Fruit fly (Drosophila melanogaster) whole organism, pupa: ENCODE measurements around the gene Usp2.

ENCODE experiments used
- CG10348 ChIP-seq: fragments of 200-800 bp; sonication (Bioruptor generic); IDR thresholded peaks from 2 replicates; pipeline ENCODE4 v1.3.6; 2022; ENCODE audit warnings: missing biosample characterization, missing genetic modification characterization
- CG12605 ChIP-seq: fragments of 200-800 bp; sonication (Bioruptor generic); IDR thresholded peaks from 2 replicates; pipeline ENCODE4 v1.3.6; 2022; ENCODE audit warnings: missing biosample characterization, missing genetic modification characterization
- CG13204 ChIP-seq: fragments of 200-800 bp; sonication (Bioruptor generic); optimal IDR thresholded peaks from 2 replicates; lab custom pipeline; 2018; ENCODE audit warnings: missing biosample characterization, mild to moderate bottlenecking, missing genetic modification characterization, moderate library complexity
- CG14655 ChIP-seq: fragments of 200-800 bp; sonication (Bioruptor generic); optimal IDR thresholded peaks from 3 replicates; lab custom pipeline; 2017; ENCODE audit warnings: mild to moderate bottlenecking, missing biosample characterization, missing genetic modification reagents, missing genetic modification characterization
- CG15710 ChIP-seq: fragments of 200-800 bp; sonication (Bioruptor generic); optimal IDR thresholded peaks from 2 replicates; lab custom pipeline; 2018; ENCODE audit warnings: missing biosample characterization, mild to moderate bottlenecking, missing genetic modification characterization, moderate library complexity
- CG17806 ChIP-seq: fragments of 200-800 bp; sonication (Bioruptor generic); optimal IDR thresholded peaks from 2 replicates; lab custom pipeline; 2018; ENCODE audit warnings: missing biosample characterization, mild to moderate bottlenecking, missing genetic modification characterization, moderate library complexity
- CG32121 ChIP-seq: fragments of 200-800 bp; sonication (Bioruptor generic); IDR thresholded peaks from 2 replicates; pipeline ENCODE4 v1.3.6; 2022; ENCODE audit warnings: missing biosample characterization, missing genetic modification characterization
- CG34367 ChIP-seq: fragments of 200-800 bp; sonication (Bioruptor generic); optimal IDR thresholded peaks from 2 replicates; lab custom pipeline; 2018; ENCODE audit warnings: missing biosample characterization, mild to moderate bottlenecking, missing genetic modification characterization
- CG4496 ChIP-seq: fragments of 200-800 bp; sonication (Bioruptor generic); IDR thresholded peaks from 3 replicates; pipeline ENCODE4 v1.3.6; 2022; ENCODE audit warnings: missing biosample characterization, missing genetic modification characterization
- CG8159 ChIP-seq: fragments of 200-800 bp; sonication (Bioruptor generic); optimal IDR thresholded peaks from 3 replicates; lab custom pipeline; 2018; ENCODE audit warnings: missing biosample characterization, mild to moderate bottlenecking, missing genetic modification characterization, moderate library complexity
- CG8301 ChIP-seq: fragments of 200-800 bp; sonication (Bioruptor generic); optimal IDR thresholded peaks from 2 replicates; lab custom pipeline; 2018; ENCODE audit warnings: missing biosample characterization, mild to moderate bottlenecking, missing genetic modification characterization
- CG9948 ChIP-seq: fragments of 200-800 bp; sonication (Bioruptor generic); optimal IDR thresholded peaks from 2 replicates; lab custom pipeline; 2018; ENCODE audit warnings: missing biosample characterization, mild to moderate bottlenecking, missing genetic modification characterization, moderate library complexity
- D1 ChIP-seq: fragments of 200-800 bp; sonication (Bioruptor generic); optimal IDR thresholded peaks from 2 replicates; lab custom pipeline; 2018; ENCODE audit warnings: missing biosample characterization, mild to moderate bottlenecking, missing genetic modification characterization, moderate library complexity
- EcR ChIP-seq: fragments of 200-800 bp; sonication (Bioruptor generic); optimal IDR thresholded peaks from 3 replicates; lab custom pipeline; 2019; ENCODE audit warnings: missing biosample characterization, missing genetic modification characterization, mild to moderate bottlenecking, moderate library complexity, missing genetic modification reagents
- Ets98B ChIP-seq: fragments of 200-800 bp; sonication (Bioruptor generic); IDR thresholded peaks from 2 replicates; pipeline ENCODE4 v1.3.6; 2022; ENCODE audit warnings: missing biosample characterization, missing genetic modification characterization
- Pif1A ChIP-seq: fragments of 200-800 bp; sonication (Bioruptor generic); optimal IDR thresholded peaks from 3 replicates; lab custom pipeline; 2016; ENCODE audit warnings: missing biosample characterization, missing genetic modification characterization
- Pif1B ChIP-seq: fragments of 200-800 bp; sonication (Bioruptor generic); optimal IDR thresholded peaks from 3 replicates; lab custom pipeline; 2016; ENCODE audit warnings: missing biosample characterization, missing genetic modification characterization
- Snoo ChIP-seq: fragments of 200-800 bp; sonication (Bioruptor generic); optimal IDR thresholded peaks from 3 replicates; lab custom pipeline; 2017; ENCODE audit warnings: missing biosample characterization, mild to moderate bottlenecking, missing genetic modification characterization, inconsistent platforms
- fd96Ca ChIP-seq: fragments of 200-800 bp; sonication (Bioruptor generic); IDR thresholded peaks from 3 replicates; pipeline ENCODE4 v1.3.6; 2022; ENCODE audit warnings: missing biosample characterization, missing genetic modification characterization
- gl ChIP-seq: fragments of 200-800 bp; sonication (Bioruptor generic); optimal IDR thresholded peaks from 2 replicates; lab custom pipeline; 2018; ENCODE audit warnings: missing biosample characterization, mild to moderate bottlenecking, missing genetic modification characterization
- rn ChIP-seq: fragments of 200-800 bp; sonication (Bioruptor generic); IDR thresholded peaks from 2 replicates; pipeline ENCODE4 v1.3.6; 2022; ENCODE audit warnings: missing biosample characterization, missing genetic modification characterization

The Usp2 gene

DNA sequence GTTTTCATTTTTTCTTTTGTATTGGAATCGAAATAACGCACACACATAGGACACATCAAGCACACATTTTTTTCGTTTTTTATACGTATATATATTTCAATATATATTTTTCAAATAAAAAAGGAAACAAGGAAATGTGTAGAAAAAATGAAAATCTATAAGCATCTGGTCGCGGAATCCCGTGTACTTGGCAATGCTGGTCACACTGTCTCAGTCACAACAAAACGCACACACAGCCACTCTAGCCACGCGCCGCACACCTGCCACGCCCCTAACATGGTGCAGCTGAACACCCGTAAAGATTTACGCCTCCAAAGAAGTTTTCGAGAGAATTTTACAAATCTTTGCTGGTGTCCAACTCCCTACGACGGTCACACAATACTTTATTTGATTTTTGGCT lies 44.0 kb downstream of the Usp2 start:
- TF ChIP-seq CG34367 (tag; lab: Kevin White, UChicago), result no peak
- no peak for TF ChIP-seq CG32121 (GFP tag; lab: Robert Waterston, UW)
- no peak for TF ChIP-seq Pif1B (GFP tag; lab: Kevin White, UChicago)
- no peak for TF ChIP-seq gl (tag; lab: Kevin White, UChicago)
- no peak for TF ChIP-seq CG12605 (GFP tag; lab: Robert Waterston, UW)
- TF ChIP-seq rn (GFP tag; lab: Robert Waterston, UW), result no peak
- no peak for TF ChIP-seq CG17806 (tag; lab: Kevin White, UChicago)
- TF ChIP-seq Pif1A (GFP tag; lab: Kevin White, UChicago), result no peak
- TF ChIP-seq EcR, result no peak
- TF ChIP-seq D1, result no peak
- TF ChIP-seq Snoo (tag; lab: Kevin White, UChicago), result no peak

DNA sequence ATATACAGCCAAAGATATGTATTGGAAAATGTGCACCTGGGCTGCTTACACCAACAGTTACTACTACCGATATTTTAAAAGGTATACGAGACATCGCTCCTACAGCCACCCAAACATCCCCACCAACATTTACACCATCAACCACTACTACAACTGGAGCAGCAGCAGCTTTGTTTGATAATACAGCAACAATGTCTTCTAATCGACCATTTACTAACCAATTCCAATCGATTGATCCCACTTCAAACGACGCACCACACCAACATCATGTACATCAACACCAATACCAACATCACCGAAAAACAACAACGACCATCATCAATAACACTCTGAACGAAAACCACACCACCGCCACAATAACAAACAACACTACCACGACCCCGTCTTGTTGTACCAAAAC lies 46.6 kb downstream of the Usp2 start:
- no peak for TF ChIP-seq D1
- no peak for TF ChIP-seq rn (GFP tag; lab: Robert Waterston, UW)
- TF ChIP-seq CG13204, result no peak
- no peak for TF ChIP-seq Snoo (tag; lab: Kevin White, UChicago)
- no peak for TF ChIP-seq CG14655 (GFP tag; lab: Kevin White, UChicago)
- no peak for TF ChIP-seq gl (tag; lab: Kevin White, UChicago)

DNA sequence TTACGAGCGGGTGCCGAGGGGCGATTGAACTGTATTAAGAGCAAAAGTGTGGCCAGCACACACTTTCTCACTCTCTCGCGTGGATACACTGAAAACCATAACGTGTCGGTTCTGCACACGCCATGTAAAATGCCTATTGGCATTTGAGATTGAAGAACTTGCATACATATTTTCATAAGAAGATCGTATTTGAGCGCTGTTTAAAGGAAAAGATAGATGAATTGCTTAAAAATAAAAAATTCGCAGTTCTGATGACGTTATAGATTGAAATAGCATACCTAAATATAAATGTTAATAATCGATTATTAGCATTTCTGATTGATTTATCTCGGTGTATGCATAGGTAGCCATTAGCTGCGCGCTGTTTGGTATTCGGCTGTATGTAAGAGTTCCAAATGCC lies 53.5 kb downstream of the Usp2 start:
- peak; percentile 53 for TF ChIP-seq CG14655 (GFP tag; lab: Kevin White, UChicago)
- peak; percentile 18 for TF ChIP-seq Pif1A (GFP tag; lab: Kevin White, UChicago)
- 0 out of 2 replicates have a peak, but pooled peaks have one; percentile 37 for TF ChIP-seq CG10348 (GFP tag; lab: Robert Waterston, UW)
- peak; percentile 3 for TF ChIP-seq Pif1B (GFP tag; lab: Kevin White, UChicago)
- TF ChIP-seq CG9948 (tag; lab: Kevin White, UChicago), result no peak
- no peak for TF ChIP-seq rn (GFP tag; lab: Robert Waterston, UW)
- 0 out of 3 replicates have a peak, but pooled peaks have one; percentile 51 for TF ChIP-seq CG4496

DNA sequence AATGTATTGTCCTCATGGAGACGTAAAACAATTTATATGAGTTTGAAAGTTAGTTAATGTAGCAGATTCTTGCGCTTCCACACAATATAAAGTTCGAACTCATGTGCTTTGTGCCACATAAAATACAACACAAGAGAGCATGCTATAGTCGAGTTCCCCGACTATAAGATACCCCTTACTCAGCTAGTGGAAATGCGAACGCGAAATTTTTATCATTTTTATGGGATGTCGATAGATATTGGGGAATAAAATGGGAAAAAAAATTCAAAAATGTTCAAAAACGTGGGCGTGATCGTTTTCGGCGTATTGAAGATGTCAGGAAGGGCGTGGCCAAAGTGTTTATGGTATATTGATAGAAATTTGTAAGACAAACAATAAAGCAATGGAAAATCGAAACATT lies 55.2 kb downstream of the Usp2 start:
- TF ChIP-seq CG14655 (GFP tag; lab: Kevin White, UChicago) (no peak), Pif1A (GFP tag; lab: Kevin White, UChicago) (no peak), CG13204 (no peak), D1 (no peak), gl (tag; lab: Kevin White, UChicago) (no peak), rn (GFP tag; lab: Robert Waterston, UW) (no peak), Ets98B (GFP tag; lab: Robert Waterston, UW) (no peak), fd96Ca (no peak), CG34367 (tag; lab: Kevin White, UChicago) (no peak), CG4496 (no peak), CG15710 (tag; lab: Kevin White, UChicago) (no peak), CG9948 (tag; lab: Kevin White, UChicago) (no peak), CG10348 (GFP tag; lab: Robert Waterston, UW) (no peak), Pif1B (GFP tag; lab: Kevin White, UChicago) (no peak), Snoo (tag; lab: Kevin White, UChicago) (no peak), CG12605 (GFP tag; lab: Robert Waterston, UW) (no peak), CG32121 (GFP tag; lab: Robert Waterston, UW) (no peak), CG8159 (no peak), EcR (no peak), CG17806 (tag; lab: Kevin White, UChicago) (no peak)

DNA sequence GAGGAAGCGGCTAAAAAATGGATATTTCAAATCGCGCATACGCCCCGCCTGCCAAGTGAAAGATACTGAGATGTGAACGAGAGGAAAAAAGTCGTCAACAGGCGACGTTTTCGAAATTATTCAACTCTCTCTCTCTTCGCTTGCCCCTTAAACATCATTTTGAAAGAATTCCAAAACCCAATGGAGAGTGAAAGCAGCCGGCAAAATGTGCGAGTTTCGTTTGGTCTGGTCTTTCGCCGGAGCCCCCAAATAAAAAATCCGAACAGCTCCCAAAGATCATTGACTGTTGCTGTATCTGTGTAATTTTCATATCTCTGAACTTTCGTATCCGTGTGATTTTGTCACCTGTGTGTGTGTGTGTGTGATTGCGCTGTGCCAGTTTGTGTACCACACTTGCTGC lies 56.5 kb downstream of the Usp2 start:
- TF ChIP-seq CG13204, result no peak
- no peak for TF ChIP-seq Pif1B (GFP tag; lab: Kevin White, UChicago)
- TF ChIP-seq CG10348 (GFP tag; lab: Robert Waterston, UW), result no peak
- no peak for TF ChIP-seq CG14655 (GFP tag; lab: Kevin White, UChicago)
- TF ChIP-seq CG9948 (tag; lab: Kevin White, UChicago), result no peak
- no peak for TF ChIP-seq D1
- no peak for TF ChIP-seq CG15710 (tag; lab: Kevin White, UChicago)
- TF ChIP-seq CG4496, result no peak
- no peak for TF ChIP-seq Pif1A (GFP tag; lab: Kevin White, UChicago)
- no peak for TF ChIP-seq CG34367 (tag; lab: Kevin White, UChicago)
- TF ChIP-seq Ets98B (GFP tag; lab: Robert Waterston, UW), result no peak
- TF ChIP-seq CG8301, result no peak
- no peak for TF ChIP-seq rn (GFP tag; lab: Robert Waterston, UW)
- no peak for TF ChIP-seq fd96Ca
- no peak for TF ChIP-seq EcR
- TF ChIP-seq CG32121 (GFP tag; lab: Robert Waterston, UW), result no peak
- TF ChIP-seq CG12605 (GFP tag; lab: Robert Waterston, UW), result no peak

DNA sequence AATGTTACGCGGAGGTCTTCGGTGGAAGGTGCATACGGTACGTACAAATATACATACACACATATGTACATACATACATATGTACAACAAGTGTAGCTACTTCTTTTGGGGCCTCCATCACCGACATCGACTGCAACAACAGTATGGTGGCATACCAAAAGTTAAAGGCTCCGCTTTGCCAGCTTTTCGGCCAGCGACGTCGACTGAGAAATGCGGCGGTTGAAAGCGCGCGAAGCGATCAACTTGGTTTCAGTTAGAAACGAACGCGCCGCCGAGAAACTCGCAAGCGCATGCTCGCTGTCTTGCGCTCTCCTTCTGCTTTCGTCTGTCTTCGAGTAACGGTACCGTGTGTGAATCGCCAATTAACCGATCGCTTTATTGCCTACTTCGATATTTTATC lies 59.3 kb downstream of the Usp2 start, which contains the start of gene CG17600:
Gene CG17600 (plus strand): TSS at position 250 of the 400 bp plus-strand sequence.
- TF ChIP-seq Ets98B (GFP tag; lab: Robert Waterston, UW) (peak; percentile 24; the same call in 1 of the 2 replicates), EcR (no peak), CG4496 (0 out of 3 replicates have a peak, but pooled peaks have one; percentile 17)
